Fruit fly (Drosophila melanogaster): Measurements from ENCODE around the gene AIF.

- TF ChIP-seq GATAe (GFP tag; conservative IDR thresholded peaks at IDR 0.05), result no peak
- TF ChIP-seq ttk (GFP tag; IDR thresholded peaks at IDR 0.05), result no peak
- TF ChIP-seq Hmx (GFP tag; optimal IDR thresholded peaks at IDR 0.05), result no peak
- no peak for TF ChIP-seq fru (optimal IDR thresholded peaks at IDR 0.05)
- TF ChIP-seq CG12659 (GFP tag; optimal IDR thresholded peaks at IDR 0.05), result no peak
These were observed 30.6 kb downstream of the AIF start for dm6 chr2L:2181971-2182643.
